Fruit fly (Drosophila melanogaster) whole organism: ENCODE measurements around the gene Ype.

ENCODE experiments used
- psq ChIP-seq: fragments of >200 bp; optimal IDR thresholded peaks from 2 replicates; lab custom pipeline; 2017
- usp ChIP-seq: fragments of >200 bp; optimal IDR thresholded peaks from 2 replicates; lab custom pipeline; 2017; ENCODE audit warnings: missing biosample characterization, missing genetic modification characterization, mixed read lengths

dm6 chrX:13396378-13397099, 9.3 kb upstream of the Ype start, which contains the start of gene Bcat:
- TF ChIP-seq usp (GFP tag; lab: Kevin White, UChicago) (no peak), psq (lab: Kevin White, UChicago) (no peak)
